Fruit fly (Drosophila melanogaster) whole organism, embryonic: ENCODE results near the gene Dpm1.

Experiments used
- Abd-B ChIP-seq: fragments of 200-800 bp; sonication (Bioruptor generic); optimal IDR thresholded peaks from 2 replicates; lab custom pipeline; 2018; ENCODE audit warnings: missing biosample characterization, mild to moderate bottlenecking, missing genetic modification characterization, moderate library complexity
- CG10209 ChIP-seq: fragments of 200-800 bp; sonication (Bioruptor generic); optimal IDR thresholded peaks from 3 replicates; lab custom pipeline; 2017; ENCODE audit warnings: missing biosample characterization, mild to moderate bottlenecking, missing genetic modification characterization, missing genetic modification reagents
- CG11247 ChIP-seq: fragments of 200-800 bp; sonication (Bioruptor generic); IDR thresholded peaks from 2 replicates; pipeline ENCODE4 v1.3.6; 2022; ENCODE audit warnings: missing biosample characterization, missing genetic modification characterization
- CG11456 ChIP-seq: fragments of 200-800 bp; sonication (Bioruptor generic); IDR thresholded peaks from 3 replicates; pipeline ENCODE4 v1.3.6; 2022; ENCODE audit warnings: missing biosample characterization, missing genetic modification characterization
- CG12744 ChIP-seq: fragments of 200-800 bp; sonication (Bioruptor generic); optimal IDR thresholded peaks from 2 replicates; lab custom pipeline; 2016; ENCODE audit warnings: missing biosample characterization, missing genetic modification characterization
- CG14050 ChIP-seq: fragments of 200-800 bp; sonication (Bioruptor generic); IDR thresholded peaks from 3 replicates; pipeline ENCODE4 v1.3.6; 2022; ENCODE audit warnings: missing biosample characterization, missing genetic modification characterization
- CG16779 ChIP-seq: fragments of 200-800 bp; sonication (Bioruptor generic); IDR thresholded peaks from 2 replicates; pipeline ENCODE4 v1.3.6; 2022; ENCODE audit warnings: missing biosample characterization, missing genetic modification characterization
- CG16863 ChIP-seq: fragments of 200-800 bp; sonication (Bioruptor generic); optimal IDR thresholded peaks from 3 replicates; lab custom pipeline; 2016; ENCODE audit warnings: missing biosample characterization, missing genetic modification characterization
- CG17359 ChIP-seq: fragments of 200-800 bp; sonication (Bioruptor generic); optimal IDR thresholded peaks from 3 replicates; lab custom pipeline; 2018; ENCODE audit warnings: missing biosample characterization, mild to moderate bottlenecking, missing genetic modification characterization, moderate library complexity
- CG2116 ChIP-seq: fragments of 200-800 bp; sonication (Bioruptor generic); optimal IDR thresholded peaks from 3 replicates; lab custom pipeline; 2018; ENCODE audit warnings: missing biosample characterization, mild to moderate bottlenecking, missing genetic modification characterization
- CG2120 ChIP-seq: fragments of 200-800 bp; sonication (Bioruptor generic); optimal IDR thresholded peaks from 3 replicates; lab custom pipeline; 2016; ENCODE audit warnings: missing biosample characterization, missing genetic modification characterization
- CG3163 ChIP-seq: fragments of 200-800 bp; sonication (Bioruptor generic); optimal IDR thresholded peaks from 3 replicates; lab custom pipeline; 2016; ENCODE audit warnings: missing biosample characterization, missing genetic modification characterization
- CG42726 ChIP-seq: fragments of 200-800 bp; sonication (Bioruptor generic); IDR thresholded peaks from 2 replicates; pipeline ENCODE4 v1.3.6; 2022; ENCODE audit warnings: missing biosample characterization, missing genetic modification characterization; ENCODE audit not compliant: partially characterized antibody
- CG7745 ChIP-seq: fragments of 200-800 bp; sonication (Bioruptor generic); optimal IDR thresholded peaks from 2 replicates; lab custom pipeline; 2018; ENCODE audit warnings: missing biosample characterization, mild to moderate bottlenecking, missing genetic modification characterization, moderate library complexity
- CHES-1-like ChIP-seq: fragments of 200-800 bp; sonication (Bioruptor generic); optimal IDR thresholded peaks from 2 replicates; lab custom pipeline; 2016; ENCODE audit warnings: missing biosample characterization, missing genetic modification characterization
- CoRest ChIP-seq: fragments of 200-800 bp; sonication (Bioruptor generic); optimal IDR thresholded peaks from 3 replicates; lab custom pipeline; 2018; ENCODE audit warnings: missing biosample characterization, mild to moderate bottlenecking, missing genetic modification characterization, moderate library complexity
- Ets65A ChIP-seq: fragments of 200-800 bp; sonication (Bioruptor generic); peaks from one replicate; lab custom pipeline; 2016; ENCODE audit warnings: missing biosample characterization, missing genetic modification characterization
- Ets97D ChIP-seq: fragments of 200-800 bp; sonication (Bioruptor generic); optimal IDR thresholded peaks from 3 replicates; lab custom pipeline; 2016; ENCODE audit warnings: missing biosample characterization, missing genetic modification characterization
- Fer1 ChIP-seq: fragments of 200-800 bp; sonication (Bioruptor generic); optimal IDR thresholded peaks from 2 replicates; lab custom pipeline; 2017; ENCODE audit warnings: missing biosample characterization, mild to moderate bottlenecking, missing genetic modification characterization
- Fer3 ChIP-seq: fragments of 200-800 bp; sonication (Bioruptor generic); optimal IDR thresholded peaks from 2 replicates; lab custom pipeline; 2018; ENCODE audit warnings: missing biosample characterization, mild to moderate bottlenecking, missing genetic modification characterization, moderate library complexity
- Hand ChIP-seq: fragments of 200-800 bp; sonication (Bioruptor generic); optimal IDR thresholded peaks from 2 replicates; lab custom pipeline; 2017; ENCODE audit warnings: mild to moderate bottlenecking, missing biosample characterization, missing genetic modification reagents, missing genetic modification characterization
- Lhr ChIP-seq: fragments of 200-800 bp; sonication (Bioruptor generic); optimal IDR thresholded peaks from 3 replicates; lab custom pipeline; 2017; ENCODE audit warnings: mild to moderate bottlenecking, missing biosample characterization, missing genetic modification reagents, missing genetic modification characterization
- MESR4 ChIP-seq: fragments of 200-800 bp; sonication (Bioruptor generic); optimal IDR thresholded peaks from 2 replicates; lab custom pipeline; 2018; ENCODE audit warnings: missing biosample characterization, mild to moderate bottlenecking, missing genetic modification characterization, moderate library complexity
- NFAT ChIP-seq: fragments of 200-800 bp; sonication (Bioruptor generic); IDR thresholded peaks from 2 replicates; pipeline ENCODE4 v1.3.6; 2022; ENCODE audit warnings: missing biosample characterization, missing genetic modification characterization
- Oaz ChIP-seq: fragments of 200-800 bp; sonication (Bioruptor generic); IDR thresholded peaks from 2 replicates; pipeline ENCODE4 v1.3.6; 2022; ENCODE audit warnings: missing biosample characterization, missing genetic modification characterization
- Optix ChIP-seq: fragments of 200-800 bp; sonication (Bioruptor generic); IDR thresholded peaks from 3 replicates; pipeline ENCODE4 v1.3.6; 2022; ENCODE audit warnings: missing biosample characterization, missing genetic modification characterization
- Pdp1 ChIP-seq, 2 experiments: fragments of 200-800 bp; sonication (Bioruptor generic); optimal IDR thresholded peaks; 3 replicates each; lab custom pipeline; 2016; ENCODE audit warnings: missing biosample characterization in 2 of 2, missing genetic modification characterization in 2 of 2, mild to moderate bottlenecking in 1 of 2, moderate library complexity in 1 of 2
- Ptx1 ChIP-seq: fragments of 200-800 bp; sonication (Bioruptor generic); IDR thresholded peaks from 2 replicates; pipeline ENCODE4 v1.3.6; 2022; ENCODE audit warnings: missing biosample characterization, missing genetic modification characterization
- Side ChIP-seq: fragments of 200-800 bp; sonication (Bioruptor generic); optimal IDR thresholded peaks from 2 replicates; lab custom pipeline; 2016; ENCODE audit warnings: missing biosample characterization, missing genetic modification characterization
- Sin3A ChIP-seq: fragments of >200 bp; optimal IDR thresholded peaks from 2 replicates; lab custom pipeline; 2018
- Sry-δ ChIP-seq: fragments of 200-800 bp; sonication (Bioruptor generic); optimal IDR thresholded peaks from 2 replicates; lab custom pipeline; 2016; ENCODE audit warnings: missing biosample characterization, missing genetic modification characterization
- Tbp ChIP-seq: fragments of >200 bp; optimal IDR thresholded peaks from 2 replicates; lab custom pipeline; 2018; ENCODE audit warnings: missing biosample characterization, missing genetic modification characterization
- Trl ChIP-seq, 3 experiments: fragments of >200 bp in 2 of 3; fragments of 200-800 bp in 1 of 3; sonication (Bioruptor generic) in 1 of 3; optimal IDR thresholded peaks; 2 replicates in 1 of 3; 3 replicates in 2 of 3; lab custom pipeline; 2016 to 2017; ENCODE audit warnings: missing biosample characterization in 1 of 3, missing genetic modification characterization in 1 of 3
- YL-1 ChIP-seq: fragments of 200-800 bp; sonication (Bioruptor generic); optimal IDR thresholded peaks from 3 replicates; lab custom pipeline; 2017; ENCODE audit warnings: missing biosample characterization, mild to moderate bottlenecking, missing genetic modification characterization
- cad ChIP-seq: fragments of >200 bp; optimal IDR thresholded peaks from 2 replicates; lab custom pipeline; 2017; ENCODE audit warnings: missing biosample characterization, missing genetic modification characterization
- cas ChIP-seq: fragments of 200-800 bp; sonication (Bioruptor generic); IDR thresholded peaks from 2 replicates; pipeline ENCODE4 v1.3.6; 2022; ENCODE audit warnings: missing biosample characterization, missing genetic modification characterization
- cato ChIP-seq: fragments of 200-800 bp; sonication (Bioruptor generic); optimal IDR thresholded peaks from 2 replicates; lab custom pipeline; 2016; ENCODE audit warnings: missing biosample characterization, missing genetic modification characterization, borderline replicate concordance
- caup ChIP-seq: fragments of 200-800 bp; sonication (Bioruptor generic); optimal IDR thresholded peaks from 3 replicates; lab custom pipeline; 2017; ENCODE audit warnings: missing biosample characterization, mild to moderate bottlenecking, missing genetic modification characterization, moderate library complexity; ENCODE audit not compliant: severe bottlenecking
- chinmo ChIP-seq: fragments of 200-800 bp; sonication (Bioruptor generic); IDR thresholded peaks from 4 replicates; pipeline ENCODE4 v1.3.6; 2022; ENCODE audit warnings: missing biosample characterization, missing genetic modification characterization; ENCODE audit not compliant: partially characterized antibody
- crc ChIP-seq: fragments of 200-800 bp; sonication (Bioruptor generic); optimal IDR thresholded peaks from 2 replicates; lab custom pipeline; 2016; ENCODE audit warnings: missing biosample characterization, missing genetic modification characterization
- dmrt11E ChIP-seq: fragments of 200-800 bp; sonication (Bioruptor generic); optimal IDR thresholded peaks from 3 replicates; lab custom pipeline; 2018; ENCODE audit warnings: missing biosample characterization, mild to moderate bottlenecking, missing genetic modification characterization, moderate library complexity
- ewg ChIP-seq: fragments of 200-800 bp; sonication (Bioruptor generic); optimal IDR thresholded peaks from 3 replicates; lab custom pipeline; 2017; ENCODE audit warnings: mild to moderate bottlenecking, missing biosample characterization, missing genetic modification reagents, missing genetic modification characterization
- fd102C ChIP-seq: fragments of 200-800 bp; sonication (Bioruptor generic); optimal IDR thresholded peaks from 2 replicates; lab custom pipeline; 2018; ENCODE audit warnings: missing biosample characterization, mild to moderate bottlenecking, missing genetic modification characterization, moderate library complexity
- gsb-n ChIP-seq: fragments of 200-800 bp; sonication (Bioruptor generic); optimal IDR thresholded peaks from 3 replicates; lab custom pipeline; 2018; ENCODE audit warnings: missing biosample characterization, mild to moderate bottlenecking, missing genetic modification characterization
- jigr1 ChIP-seq: fragments of 200-800 bp; sonication (Bioruptor generic); IDR thresholded peaks from 3 replicates; pipeline ENCODE4 v1.3.6; 2022; ENCODE audit warnings: missing biosample characterization, missing genetic modification characterization
- jing ChIP-seq: fragments of 200-800 bp; sonication (Bioruptor generic); optimal IDR thresholded peaks from 2 replicates; lab custom pipeline; 2018; ENCODE audit warnings: missing biosample characterization, mild to moderate bottlenecking, missing genetic modification characterization
- knrl ChIP-seq: fragments of 200-800 bp; sonication (Bioruptor generic); IDR thresholded peaks from 3 replicates; pipeline ENCODE4 v1.3.6; 2022; ENCODE audit warnings: missing biosample characterization, missing genetic modification characterization; ENCODE audit not compliant: partially characterized antibody
- lmd ChIP-seq: fragments of 200-800 bp; sonication (Bioruptor generic); IDR thresholded peaks from 2 replicates; pipeline ENCODE4 v1.3.6; 2022; ENCODE audit warnings: missing biosample characterization, missing genetic modification characterization
- luna ChIP-seq: fragments of 200-800 bp; sonication (Bioruptor generic); optimal IDR thresholded peaks from 2 replicates; lab custom pipeline; 2016; ENCODE audit warnings: missing biosample characterization, missing genetic modification characterization
- odd ChIP-seq: fragments of 200-800 bp; sonication (Bioruptor generic); optimal IDR thresholded peaks from 2 replicates; lab custom pipeline; 2017; ENCODE audit warnings: missing biosample characterization, mild to moderate bottlenecking, missing genetic modification characterization
- tgo ChIP-seq: fragments of 200-800 bp; sonication (Bioruptor generic); IDR thresholded peaks from 3 replicates; pipeline ENCODE4 v1.3.6; 2022; ENCODE audit warnings: missing biosample characterization, missing genetic modification characterization
- vnd ChIP-seq: fragments of 200-800 bp; sonication (Bioruptor generic); IDR thresholded peaks from 3 replicates; pipeline ENCODE4 v1.3.6; 2022; ENCODE audit warnings: missing biosample characterization, missing genetic modification characterization; ENCODE audit not compliant: partially characterized antibody

Gene Dpm1

DNA sequence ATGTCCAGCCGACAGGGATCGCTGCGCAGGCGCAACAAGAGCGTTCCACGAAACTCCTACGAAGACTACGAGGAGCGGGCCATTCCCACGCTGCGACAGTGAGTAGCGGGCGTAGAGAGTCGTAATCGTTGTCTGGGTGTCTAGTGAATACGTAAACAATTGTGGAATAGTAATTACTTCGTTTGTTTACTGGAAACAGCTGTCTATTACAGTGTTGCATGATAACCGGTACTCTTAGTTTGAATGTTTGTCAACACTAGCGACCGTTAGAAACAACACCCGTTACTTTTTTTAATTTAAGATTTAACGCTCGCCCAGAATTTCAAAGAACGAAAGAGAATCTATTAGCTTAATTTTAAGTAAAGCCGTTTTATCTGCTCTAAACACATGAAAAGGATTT is 3.9 kb upstream of the Dpm1 start, which contains the start of gene CG10165:
CG10165 (minus strand) TSS at position 214 of the 400 bp plus-strand sequence.
- TF ChIP-seq Hand (GFP tag; lab: Kevin White, UChicago) (no peak), CG3163 (GFP tag; lab: Kevin White, UChicago) (no peak), lmd (GFP tag; lab: Robert Waterston, UW) (no peak), CG16779 (GFP tag; lab: Robert Waterston, UW) (no peak), Ptx1 (no peak), Trl (optimal IDR thresholded peaks at IDR 0.05; lab: Kevin White, UChicago) (no peak), Trl (GFP tag; optimal IDR thresholded peaks at IDR 0.05; lab: Kevin White, UChicago) (no peak), CG11247 (GFP tag; lab: Robert Waterston, UW) (no peak), cas (GFP tag; lab: Robert Waterston, UW) (no peak), vnd (GFP tag; lab: Robert Waterston, UW) (no peak), odd (GFP tag; lab: Kevin White, UChicago) (no peak), CG2116 (GFP tag; lab: Kevin White, UChicago) (peak; percentile 95), Oaz (GFP tag; lab: Robert Waterston, UW) (no peak), fd102C (GFP tag; lab: Kevin White, UChicago) (no peak), gsb-n (tag; lab: Kevin White, UChicago) (no peak), Side (no peak), CG7745 (tag; lab: Kevin White, UChicago) (no peak), Ets97D (GFP tag; lab: Kevin White, UChicago) (peak; percentile 21), CG16863 (GFP tag; lab: Kevin White, UChicago) (no peak), cato (GFP tag; lab: Kevin White, UChicago) (no peak), luna (GFP tag; lab: Kevin White, UChicago) (no peak), NFAT (no peak), Sry-δ (peak; percentile 5), Optix (GFP tag; lab: Robert Waterston, UW) (no peak), Fer1 (peak; percentile 2), jigr1 (GFP tag; lab: Robert Waterston, UW) (no peak), CHES-1-like (GFP tag; lab: Kevin White, UChicago) (no peak), Tbp (GFP tag; lab: Kevin White, UChicago) (no peak), knrl (GFP tag; lab: Robert Waterston, UW) (no peak), CG10209 (GFP tag; lab: Kevin White, UChicago) (no peak), MESR4 (peak; percentile 28), CG2120 (GFP tag; lab: Kevin White, UChicago) (peak; percentile 21), caup (GFP tag; lab: Kevin White, UChicago) (no peak), CoRest (tag; lab: Kevin White, UChicago) (peak; percentile 4), ewg (GFP tag; lab: Kevin White, UChicago) (peak; percentile 33), dmrt11E (no peak), jing (GFP tag; lab: Kevin White, UChicago) (no peak), Pdp1 (GFP tag; optimal IDR thresholded peaks at IDR 0.05; lab: Kevin White, UChicago) (peak in 1 of 2 experiments; percentile 44), Sin3A (lab: Kevin White, UChicago) (no peak), crc (GFP tag; lab: Kevin White, UChicago) (no peak), Ets65A (GFP tag; lab: Kevin White, UChicago) (no peak), cad (GFP tag; lab: Kevin White, UChicago) (no peak), YL-1 (GFP tag; lab: Kevin White, UChicago) (no peak), Abd-B (no peak), CG14050 (GFP tag; lab: Robert Waterston, UW) (no peak), Lhr (GFP tag; lab: Kevin White, UChicago) (no peak), CG11456 (GFP tag; lab: Robert Waterston, UW) (no peak), Fer3 (no peak), tgo (GFP tag; lab: Robert Waterston, UW) (no peak), CG12744 (GFP tag; lab: Kevin White, UChicago) (no peak), chinmo (GFP tag; lab: Robert Waterston, UW) (no peak), CG17359 (tag; lab: Kevin White, UChicago) (no peak), CG42726 (GFP tag; lab: Robert Waterston, UW) (no peak)
